Fruit fly (Drosophila melanogaster): ENCODE measurements around the gene X11L.

Gene X11L

DNA sequence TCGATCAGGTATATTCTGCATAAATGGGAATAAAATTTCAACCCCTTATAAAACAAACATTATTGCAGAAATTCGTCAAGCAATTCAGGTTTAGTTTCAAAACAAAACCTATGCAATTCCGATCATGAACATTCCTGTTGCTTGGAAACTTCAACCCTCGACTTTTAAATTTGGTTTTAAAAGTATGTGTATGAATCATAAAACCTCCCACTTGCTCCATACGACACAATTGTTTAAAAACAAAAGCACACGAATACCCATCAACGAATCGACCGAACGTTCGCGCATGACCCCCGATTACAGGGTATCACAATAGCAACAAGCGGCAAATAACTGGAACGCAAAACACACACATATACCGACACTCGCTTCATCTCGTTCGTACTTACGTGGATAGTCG, 21.3 kb upstream of the X11L start (continued):
- no peak for TF ChIP-seq dimm (GFP tag; IDR thresholded peaks at IDR 0.05)
- TF ChIP-seq CG12155 (GFP tag; optimal IDR thresholded peaks at IDR 0.05), result no peak
- no peak for TF ChIP-seq mam (GFP tag; optimal IDR thresholded peaks at IDR 0.05)
- TF ChIP-seq pan (optimal IDR thresholded peaks at IDR 0.05), result no peak
- peak; percentile 52 to 54 for TF ChIP-seq pan (GFP tag; optimal IDR thresholded peaks at IDR 0.05 in 1 of 2, IDR thresholded peaks at IDR 0.05 in 1 of 2)
- no peak for TF ChIP-seq gcm (GFP tag; optimal IDR thresholded peaks at IDR 0.05)
- peak; percentile 24 for TF ChIP-seq Fer3 (tag; optimal IDR thresholded peaks at IDR 0.05)
- no peak for TF ChIP-seq CG6272 (GFP tag; IDR thresholded peaks at IDR 0.05)
- peak; percentile 27 for TF ChIP-seq HLH54F (GFP tag; optimal IDR thresholded peaks at IDR 0.05)
- no peak for TF ChIP-seq Gsc (GFP tag; IDR thresholded peaks at IDR 0.05)
- TF ChIP-seq CG12071 (GFP tag; optimal IDR thresholded peaks at IDR 0.05), result no peak
- no peak for TF ChIP-seq gro (GFP tag; optimal IDR thresholded peaks at IDR 0.05)
- TF ChIP-seq gcm2 (GFP tag; optimal IDR thresholded peaks at IDR 0.05), result no peak
- no peak for TF ChIP-seq tll (GFP tag; optimal IDR thresholded peaks at IDR 0.05)
- peak; percentile 62 for TF ChIP-seq row (GFP tag; IDR thresholded peaks at IDR 0.05)
- TF ChIP-seq tin (GFP tag; optimal IDR thresholded peaks at IDR 0.05), result no peak
- no peak for TF ChIP-seq CG14667 (GFP tag; IDR thresholded peaks at IDR 0.05)
- no peak for TF ChIP-seq cas (GFP tag; IDR thresholded peaks at IDR 0.05)
- TF ChIP-seq prd (optimal IDR thresholded peaks at IDR 0.05), result no peak
- TF ChIP-seq prd (GFP tag; IDR thresholded peaks at IDR 0.05), result peak; percentile 42; the same call in 2 of the 3 replicates
- peak; percentile 35; the same call in 1 of the 2 replicates for TF ChIP-seq Ptx1 (GFP tag; IDR thresholded peaks at IDR 0.05)
- no peak for TF ChIP-seq CG32767 (GFP tag; IDR thresholded peaks at IDR 0.05)
- TF ChIP-seq CG2116 (GFP tag; optimal IDR thresholded peaks at IDR 0.05), result no peak
- TF ChIP-seq her (GFP tag; optimal IDR thresholded peaks at IDR 0.05), result no peak
- TF ChIP-seq CG4404 (GFP tag; IDR thresholded peaks at IDR 0.05), result no peak
- no peak for TF ChIP-seq CkIIα-i1 (GFP tag; IDR thresholded peaks at IDR 0.05)
- TF ChIP-seq CG12299 (tag; optimal IDR thresholded peaks at IDR 0.05), result no peak
- TF ChIP-seq CG17328 (GFP tag; IDR thresholded peaks at IDR 0.05), result 0 out of 2 replicates have a peak, but pooled peaks have one; percentile 10
- TF ChIP-seq CG14050 (GFP tag; IDR thresholded peaks at IDR 0.05), result no peak
- no peak for TF ChIP-seq pita (GFP tag; optimal IDR thresholded peaks at IDR 0.05)
- TF ChIP-seq CG30020 (tag; optimal IDR thresholded peaks at IDR 0.05), result no peak
- no peak for TF ChIP-seq CG17912 (GFP tag; optimal IDR thresholded peaks at IDR 0.05)
- no peak for TF ChIP-seq fd96Cb (tag; optimal IDR thresholded peaks at IDR 0.05)
- no peak for TF ChIP-seq seq (GFP tag; IDR thresholded peaks at IDR 0.05)
- peak; percentile 29 for TF ChIP-seq fu2 (GFP tag; optimal IDR thresholded peaks at IDR 0.05)
- TF ChIP-seq Trl (optimal IDR thresholded peaks at IDR 0.05), result no peak
- peak; percentile 18 for TF ChIP-seq Trl (GFP tag; optimal IDR thresholded peaks at IDR 0.05)
- no peak for TF ChIP-seq sug (tag; optimal IDR thresholded peaks at IDR 0.05)
- TF ChIP-seq Atf3 (GFP tag; optimal IDR thresholded peaks at IDR 0.05), result no peak
- no peak for TF ChIP-seq CG31441 (GFP tag; IDR thresholded peaks at IDR 0.05)
- TF ChIP-seq HmgZ (tag; optimal IDR thresholded peaks at IDR 0.05), result no peak
- TF ChIP-seq Camta (GFP tag; optimal IDR thresholded peaks at IDR 0.05), result no peak
- no peak for TF ChIP-seq HLHmδ (GFP tag; optimal IDR thresholded peaks at IDR 0.05)
- TF ChIP-seq Hand (GFP tag; optimal IDR thresholded peaks at IDR 0.05), result no peak
- peak; percentile 5 for TF ChIP-seq tio (GFP tag; optimal IDR thresholded peaks at IDR 0.05)
- TF ChIP-seq lmd (GFP tag; IDR thresholded peaks at IDR 0.05), result no peak
- TF ChIP-seq CG32532 (GFP tag; IDR thresholded peaks at IDR 0.05), result no peak
- no peak for TF ChIP-seq CG6683 (GFP tag; optimal IDR thresholded peaks at IDR 0.05)
- TF ChIP-seq disco-r (GFP tag; optimal IDR thresholded peaks at IDR 0.05), result no peak
- TF ChIP-seq CG17568 (GFP tag; optimal IDR thresholded peaks at IDR 0.05), result no peak
- TF ChIP-seq jigr1 (GFP tag; IDR thresholded peaks at IDR 0.05), result no peak
- no peak for TF ChIP-seq Rx (GFP tag; IDR thresholded peaks at IDR 0.05)
- peak in 1 of 2 experiments; percentile 37 for TF ChIP-seq dpn (GFP tag; optimal IDR thresholded peaks at IDR 0.05)
- no peak for TF ChIP-seq HLH3B (GFP tag; IDR thresholded peaks at IDR 0.05)

All from whole organism, embryonic.